Fruit fly (Drosophila melanogaster): ENCODE data around the gene hdm.

Gene hdm

DNA sequence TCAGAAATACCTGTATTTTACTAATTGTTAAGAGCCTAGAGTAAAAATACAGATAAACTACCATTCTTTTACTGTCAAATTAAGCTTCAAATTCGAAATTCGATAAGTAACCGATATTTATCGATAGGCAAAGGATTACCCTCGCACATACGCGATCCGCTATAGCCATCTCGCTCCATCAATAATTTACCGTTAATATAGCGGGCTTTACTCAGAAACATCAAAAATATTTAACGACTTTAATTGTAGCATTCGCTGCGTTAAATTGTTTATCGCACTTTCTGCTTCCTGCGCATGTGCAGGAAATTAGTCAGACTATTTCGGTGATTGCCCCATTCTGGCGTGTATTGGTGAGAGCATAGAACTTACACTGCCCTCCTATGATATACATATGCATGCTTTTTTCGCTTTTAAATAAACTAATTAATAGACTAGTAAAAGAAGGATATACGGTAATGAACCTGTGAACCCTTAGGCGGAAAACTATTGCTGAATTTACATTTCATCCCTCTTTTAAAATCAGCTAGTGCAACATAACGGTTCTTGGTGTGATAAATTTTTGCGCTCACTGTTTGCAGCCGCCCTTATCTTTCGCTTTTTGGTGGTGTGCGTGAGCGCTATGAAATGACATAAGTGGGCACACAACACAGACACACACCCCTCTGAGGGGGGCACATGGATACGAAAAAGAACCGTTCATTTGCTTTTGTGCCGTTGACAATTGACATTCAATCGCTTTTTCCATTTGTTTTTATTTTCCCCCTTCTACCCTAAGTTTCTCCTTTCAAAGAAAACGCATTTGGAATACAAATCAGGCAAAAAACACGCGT lies 11.5 kb downstream of the hdm start, which contains the start of the genes dpr14 and spidey:
TSS of gene dpr14 (minus strand) at position 48 of the 830 bp plus-strand sequence.
TSS of gene spidey (plus strand) at position 693 of the 830 bp plus-strand sequence.
- TF ChIP-seq CTCF (optimal IDR thresholded peaks at IDR 0.05) (no peak), CG8478 (optimal IDR thresholded peaks at IDR 0.05) (no peak)

DNA sequence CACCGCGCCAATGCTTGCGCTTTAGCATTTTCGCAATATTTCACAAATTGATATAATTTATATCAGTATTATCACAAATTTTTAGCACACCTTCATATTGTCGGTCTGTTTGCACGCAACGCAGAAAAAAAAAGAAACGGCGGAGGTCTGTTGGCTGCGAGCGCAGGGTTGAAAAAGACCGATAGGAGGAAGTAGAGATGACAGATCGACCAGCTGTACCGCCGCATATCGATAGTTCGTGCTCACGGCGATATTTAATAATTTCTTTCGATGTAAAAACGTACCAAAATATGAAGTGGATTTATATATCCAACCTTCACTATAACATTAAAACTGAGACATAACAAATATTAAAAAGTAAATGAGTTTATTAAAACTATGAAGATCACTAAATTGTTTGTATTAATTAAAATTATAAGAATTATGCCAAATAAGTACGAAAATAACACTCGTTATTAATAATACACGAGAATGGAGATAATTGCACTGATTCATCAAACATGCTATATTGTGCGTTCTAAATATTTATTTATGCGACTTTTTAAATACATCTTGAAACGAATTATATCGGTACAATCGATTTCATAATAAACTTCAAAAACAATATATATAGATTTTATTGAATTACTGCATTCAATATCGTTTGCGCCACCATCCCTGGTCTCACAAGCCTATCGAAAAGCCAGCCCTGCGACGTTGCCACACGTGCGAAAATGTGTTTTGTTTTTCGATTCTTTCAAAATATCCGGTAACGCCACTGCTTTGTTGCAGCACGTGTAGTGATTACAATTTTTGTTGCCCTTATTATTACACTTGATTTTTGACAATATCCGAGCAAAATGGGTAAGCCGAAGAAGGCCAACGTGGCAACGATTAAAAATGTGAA lies 18.5 kb downstream of the hdm start, which contains the start of the genes RpS6 and bys:
TSS of gene RpS6 (minus strand) at position 179 of the 886 bp plus-strand sequence.
TSS of gene bys (plus strand) at position 728 of the 886 bp plus-strand sequence.
- TF ChIP-seq CTCF (optimal IDR thresholded peaks at IDR 0.05), result peak in 1 of 2 experiments; percentile 2
- no peak for TF ChIP-seq CG8478 (optimal IDR thresholded peaks at IDR 0.05)

DNA sequence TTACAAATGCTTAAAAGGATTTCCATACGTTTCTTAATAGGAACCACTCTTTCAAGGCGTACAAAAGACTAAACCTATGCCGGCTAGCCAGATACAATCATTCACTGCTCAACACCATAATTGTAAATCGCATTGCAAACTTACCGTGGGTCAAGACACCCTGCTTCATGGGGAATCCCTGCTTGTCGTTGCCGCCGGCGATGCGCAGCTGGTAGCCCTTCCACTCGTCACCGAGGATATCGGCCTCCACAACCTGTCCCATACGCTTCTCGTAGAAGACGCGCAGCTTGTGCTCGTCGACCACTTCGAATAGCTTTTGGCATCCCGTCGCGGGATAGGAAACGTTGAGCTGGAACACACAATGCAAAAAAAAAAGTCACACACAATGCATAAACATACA lies 19.3 kb downstream of the hdm start:
- TF ChIP-seq CG8478 (optimal IDR thresholded peaks at IDR 0.05) (no peak), CTCF (optimal IDR thresholded peaks at IDR 0.05) (no peak)

DNA sequence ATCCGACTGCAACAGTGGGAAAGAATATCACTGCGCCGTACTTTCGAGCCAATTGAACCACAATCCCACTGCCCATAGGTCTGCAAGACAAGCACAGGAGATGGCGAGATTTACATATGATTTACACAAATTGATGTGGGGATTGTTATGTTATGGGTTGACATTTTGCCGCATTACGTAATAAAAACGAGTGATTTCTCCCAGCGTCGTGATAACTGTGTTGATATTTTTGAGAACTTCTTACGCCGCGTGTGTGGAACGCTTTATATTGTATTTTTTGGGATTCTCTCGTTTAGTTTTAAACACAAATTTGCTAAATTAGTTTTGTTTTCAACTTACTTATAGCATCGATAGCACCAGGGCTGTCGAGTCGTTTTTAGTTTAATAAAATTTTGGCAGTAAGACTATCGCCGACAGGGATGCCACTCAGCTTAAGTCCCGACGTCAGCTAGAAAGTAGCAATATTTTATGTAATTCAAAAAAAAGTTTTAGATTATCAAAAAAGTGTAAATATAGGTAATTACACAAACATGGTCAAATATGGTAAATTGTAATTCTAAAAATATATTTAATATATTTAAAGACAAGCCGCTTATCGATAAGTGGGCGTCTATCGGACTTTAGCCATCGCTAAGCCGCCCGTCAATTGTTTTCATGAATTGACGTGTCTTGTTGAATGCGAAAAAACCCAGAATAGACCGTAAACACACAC lies 26.4 kb downstream of the hdm start, which contains the start of the genes CG45089, ND-MNLL and p115:
TSS of gene CG45089 (minus strand) at position 388 of the 712 bp plus-strand sequence.
TSS of gene ND-MNLL (minus strand) at position 388 of the 712 bp plus-strand sequence.
TSS of gene p115 (plus strand) at position 621 of the 712 bp plus-strand sequence.
- TF ChIP-seq CTCF (optimal IDR thresholded peaks at IDR 0.05), result no peak

DNA sequence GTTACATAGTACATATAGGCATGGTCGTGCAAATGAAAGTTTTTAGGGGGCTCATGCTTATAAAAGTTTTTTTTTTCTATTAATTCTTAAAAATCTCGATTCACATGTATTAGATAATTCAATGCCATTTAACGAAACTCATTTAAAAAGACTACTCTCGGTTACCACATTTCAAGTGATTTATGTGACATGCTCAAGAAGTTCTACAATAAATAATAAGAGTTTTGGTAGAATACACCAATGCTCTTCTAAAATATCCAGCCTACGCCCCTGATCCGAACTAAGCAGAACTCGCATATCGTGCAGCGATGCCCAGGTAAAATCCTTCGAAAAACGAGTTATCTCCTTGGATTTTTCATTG lies 27.4 kb downstream of the hdm start:
- no peak for TF ChIP-seq CTCF (optimal IDR thresholded peaks at IDR 0.05)
- no peak for TF ChIP-seq CG8478 (optimal IDR thresholded peaks at IDR 0.05)

DNA sequence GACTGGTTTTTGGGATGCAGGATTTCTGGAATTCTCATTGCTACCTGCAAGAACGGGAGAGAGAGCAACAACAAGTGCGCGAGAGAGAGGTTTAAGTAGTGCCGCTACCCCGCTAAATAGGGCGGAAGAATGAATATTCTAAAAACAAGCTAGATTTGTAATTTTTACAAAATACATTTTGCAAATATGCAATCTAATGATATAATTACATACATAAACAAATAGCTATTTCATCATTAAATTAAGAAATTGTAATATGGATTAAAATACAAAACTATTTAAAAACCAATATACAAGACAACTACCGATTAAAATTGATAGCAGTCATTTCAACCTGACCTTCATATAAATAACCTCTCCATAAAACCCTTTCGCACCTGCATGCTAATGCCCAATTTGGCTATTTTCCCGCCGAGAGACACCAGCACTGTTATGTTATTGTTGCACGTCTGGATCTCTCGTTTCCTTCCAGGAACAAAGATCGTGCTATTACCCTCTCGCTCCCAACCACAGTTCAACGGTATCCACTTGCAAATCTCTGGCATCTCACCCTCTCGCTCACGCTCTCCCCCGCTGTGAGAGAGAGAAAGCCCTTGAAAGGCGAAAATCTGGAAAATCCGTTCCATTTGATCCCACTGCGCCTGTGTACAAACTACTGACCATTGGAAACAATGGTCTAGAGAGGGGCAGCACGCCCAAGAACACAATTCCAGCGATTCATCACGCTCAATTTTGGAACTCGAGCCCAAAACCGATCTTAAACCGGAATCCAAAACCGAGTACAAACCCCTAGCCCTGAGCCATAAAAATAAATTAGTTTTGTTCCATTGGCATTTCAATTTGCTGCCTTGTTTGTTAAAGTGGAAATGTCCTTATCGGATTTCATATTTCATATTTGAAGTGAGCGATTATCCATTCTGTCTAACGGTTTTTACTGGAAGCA lies 28.1 kb downstream of the hdm start, which contains the start of gene Nek2:
TSS of gene Nek2 (minus strand) at position 51 of the 943 bp plus-strand sequence.
- TF ChIP-seq CTCF (optimal IDR thresholded peaks at IDR 0.05) (no peak), CG8478 (optimal IDR thresholded peaks at IDR 0.05) (no peak)

DNA sequence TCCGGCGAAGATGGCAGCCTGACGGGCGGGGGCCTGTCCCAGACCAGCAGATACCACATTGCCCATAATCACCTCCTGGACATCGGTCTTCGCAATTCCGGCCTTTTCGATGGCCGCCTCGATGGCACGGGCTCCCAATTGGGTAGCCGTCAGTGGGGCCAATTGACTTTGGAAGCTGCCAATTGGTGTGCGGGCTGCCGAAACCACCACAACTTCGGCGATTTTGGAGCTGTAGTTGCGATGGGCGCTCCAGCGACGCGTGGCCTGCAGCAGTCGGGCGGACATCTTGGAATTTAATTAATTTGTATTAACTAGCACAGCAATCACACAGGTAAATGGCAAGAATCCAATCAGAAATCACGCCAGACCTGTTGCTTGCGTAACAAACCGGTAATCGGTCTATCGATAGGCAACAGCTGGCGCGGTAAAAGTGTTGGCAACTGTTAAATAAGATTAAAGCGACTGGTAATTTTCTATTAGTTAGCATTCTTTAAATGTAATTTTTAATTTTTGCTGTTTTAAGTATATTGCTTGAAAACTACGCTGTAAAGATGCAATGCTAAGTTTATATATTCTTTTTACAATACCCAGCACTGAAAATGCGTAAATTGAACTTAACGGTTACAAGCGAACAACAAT lies 31.4 kb downstream of the hdm start, which contains the start of gene Acat1:
TSS of gene Acat1 (minus strand) at position 400 of the 639 bp plus-strand sequence.
- TF ChIP-seq CG8478 (optimal IDR thresholded peaks at IDR 0.05), result no peak
- no peak for TF ChIP-seq CTCF (optimal IDR thresholded peaks at IDR 0.05)

DNA sequence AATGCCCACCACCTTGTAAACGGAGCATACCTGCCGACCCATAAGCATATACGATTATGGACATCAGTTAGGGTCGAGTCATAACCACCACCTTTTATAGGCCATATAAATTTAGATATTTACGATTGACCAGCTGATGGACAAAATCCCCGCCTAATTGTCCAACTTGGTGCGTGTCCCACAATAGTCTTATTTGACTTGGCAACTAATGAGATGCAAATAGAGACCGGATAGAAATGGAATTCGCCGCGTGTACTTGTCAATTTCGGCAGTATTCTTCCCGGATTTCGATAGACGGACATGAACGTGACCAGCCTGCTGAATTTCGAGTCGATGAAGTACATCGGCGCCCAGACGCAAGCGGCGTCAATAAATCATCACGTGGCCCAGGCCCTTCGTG lies 35.6 kb downstream of the hdm start, which contains the start of gene Ir7g:
TSS of gene Ir7g (plus strand) at position 301 of the 400 bp plus-strand sequence.
- TF ChIP-seq CG8478 (optimal IDR thresholded peaks at IDR 0.05) (no peak), CTCF (optimal IDR thresholded peaks at IDR 0.05) (no peak)

DNA sequence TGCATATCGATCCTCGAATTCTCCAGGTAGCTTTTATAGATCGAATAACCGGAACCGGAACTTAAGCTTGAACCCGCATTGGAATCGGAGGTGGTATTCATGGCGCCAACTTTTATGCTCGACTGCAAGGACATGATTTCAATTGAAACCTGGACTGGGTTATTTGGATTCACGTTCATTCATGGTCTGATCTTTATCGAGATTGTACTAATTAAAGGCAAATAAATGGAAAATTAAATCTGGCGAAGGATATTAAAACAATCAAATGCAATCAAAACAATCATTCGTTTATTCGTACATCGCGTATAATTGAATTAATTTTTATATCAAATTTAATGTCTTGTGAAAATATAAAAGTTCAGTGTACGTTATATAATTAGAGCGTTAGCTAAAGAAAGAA lies 36.0 kb downstream of the hdm start, which contains the start of gene Ir7f:
TSS of gene Ir7f (minus strand) at position 101 of the 400 bp plus-strand sequence.
- no peak for TF ChIP-seq CTCF (optimal IDR thresholded peaks at IDR 0.05)
- no peak for TF ChIP-seq CG8478 (optimal IDR thresholded peaks at IDR 0.05)

DNA sequence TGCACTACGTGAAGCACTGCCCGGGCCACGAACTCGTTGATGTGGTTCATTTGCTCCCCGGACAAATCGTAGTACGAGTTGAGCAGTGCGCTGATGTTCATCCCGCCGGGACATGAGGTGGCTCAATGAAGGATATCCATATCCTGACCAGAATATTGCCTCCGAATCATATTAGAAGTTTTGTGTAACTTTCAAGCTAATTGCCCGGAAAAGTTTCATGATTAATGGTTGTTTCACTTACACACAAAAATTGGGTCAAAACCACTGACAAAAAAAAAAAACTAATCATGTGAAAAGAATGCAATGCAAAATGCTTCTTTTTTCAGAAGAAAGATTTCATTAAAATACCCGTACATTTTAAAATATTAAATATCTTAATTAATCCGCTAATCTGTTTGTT lies 38.4 kb downstream of the hdm start, which contains the start of gene Ir7e:
TSS of gene Ir7e (minus strand) at position 101 of the 400 bp plus-strand sequence.
- no peak for TF ChIP-seq CTCF (optimal IDR thresholded peaks at IDR 0.05)
- TF ChIP-seq CG8478 (optimal IDR thresholded peaks at IDR 0.05), result no peak

DNA sequence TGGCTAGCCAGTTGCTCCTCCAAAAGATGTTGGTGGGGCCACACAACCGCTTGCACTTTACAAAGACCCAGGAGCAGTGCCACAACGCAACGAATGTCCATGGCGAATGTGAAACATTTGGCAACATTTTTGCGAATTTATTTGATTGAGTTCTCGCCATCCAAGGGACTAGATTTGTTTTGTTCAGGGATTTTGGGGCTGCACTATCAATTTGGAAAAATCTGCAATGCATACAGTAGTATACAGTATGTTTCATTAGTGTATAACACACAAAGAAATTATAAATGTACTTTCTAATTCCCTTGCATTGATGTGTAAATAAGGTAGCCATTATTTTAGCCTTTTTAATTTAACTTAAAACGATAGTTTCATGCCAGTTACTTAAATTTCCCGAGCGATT lies 41.2 kb downstream of the hdm start, which contains the start of gene Ir7d:
TSS of gene Ir7d (minus strand) at position 101 of the 400 bp plus-strand sequence.
- TF ChIP-seq CTCF (optimal IDR thresholded peaks at IDR 0.05), result no peak
- no peak for TF ChIP-seq CG8478 (optimal IDR thresholded peaks at IDR 0.05)

DNA sequence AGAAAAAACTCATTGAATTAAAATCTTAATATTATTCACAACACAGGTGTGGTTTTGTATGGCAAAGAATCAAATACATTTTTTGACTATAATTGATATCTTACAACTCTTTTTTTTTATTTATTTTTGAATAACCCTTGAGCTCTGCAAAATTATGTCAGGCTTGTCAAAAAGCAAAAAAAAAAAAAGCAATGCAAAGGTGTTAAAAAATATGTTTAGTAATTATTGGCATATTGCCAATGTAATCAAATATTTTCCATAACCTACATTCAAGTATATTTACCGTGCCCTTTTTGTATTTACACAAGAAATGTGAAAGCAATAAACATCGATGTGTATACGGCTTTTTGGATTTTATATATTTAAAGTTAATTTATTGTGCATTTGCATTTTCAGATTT lies 45.8 kb downstream of the hdm start, which contains the start of gene Ir7c:
TSS of gene Ir7c (plus strand) at position 301 of the 400 bp plus-strand sequence.
- TF ChIP-seq CTCF (optimal IDR thresholded peaks at IDR 0.05) (no peak), CG8478 (optimal IDR thresholded peaks at IDR 0.05) (no peak)

All from S2 (cell line).